Worm (Caenorhabditis elegans): ENCODE results near the gene sav-1.

DNA sequence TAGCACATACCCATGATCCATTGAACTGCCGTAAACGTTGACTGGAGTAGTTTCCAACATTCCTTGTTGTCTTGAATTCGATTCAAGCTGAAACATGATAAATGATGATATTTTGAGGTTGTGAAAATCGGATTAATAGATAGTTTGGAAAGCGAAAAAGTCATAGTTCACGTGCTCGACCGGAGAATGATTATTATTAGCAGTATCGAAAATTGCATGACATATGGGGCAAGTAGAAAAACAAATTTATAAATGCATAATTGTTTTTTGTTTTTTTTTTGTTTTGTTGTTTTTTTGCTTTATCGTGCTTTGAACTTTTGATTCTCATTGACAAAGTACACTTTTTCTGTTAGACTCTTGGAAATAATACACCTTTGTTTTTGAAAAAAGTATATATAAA, 32.2 kb upstream of the sav-1 start, which contains the start of gene aakg-4:
- TF ChIP-seq unc-39 (tag; optimal IDR thresholded peaks at IDR 0.05) (no peak), elt-1 (tag; optimal IDR thresholded peaks at IDR 0.05; ENCODE audit: borderline replicate concordance, insufficient read depth) (no peak), mls-2 (tag; optimal IDR thresholded peaks at IDR 0.05) (no peak), pha-4 (tag; optimal IDR thresholded peaks at IDR 0.05) (no peak), nhr-237 (tag; optimal IDR thresholded peaks at IDR 0.05) (no peak), nhr-28 (tag; optimal IDR thresholded peaks at IDR 0.05) (no peak), blmp-1 (tag; optimal IDR thresholded peaks at IDR 0.05) (no peak), ztf-11 (tag; optimal IDR thresholded peaks at IDR 0.05) (no peak), unc-62 (GFP tag; optimal IDR thresholded peaks at IDR 0.05) (no peak), ceh-43 (GFP tag; optimal IDR thresholded peaks at IDR 0.05) (no peak), M03D4.4 (tag; optimal IDR thresholded peaks at IDR 0.05) (no peak), nhr-12 (tag; optimal IDR thresholded peaks at IDR 0.05) (no peak)
